Worm (Caenorhabditis elegans) whole organism, early embryonic: ENCODE data around the gene F19C6.4.

Experiments used
- aly-1 ChIP-seq: sonication (generic microtip); optimal IDR thresholded peaks from 2 replicates; lab custom pipeline; 2016; ENCODE audit warnings: missing genetic modification characterization, missing compliant biosample characterization
- ama-1 ChIP-seq: fragments of 150-350 bp; optimal IDR thresholded peaks from 2 replicates; lab custom pipeline; 2014
- ceh-13 ChIP-seq: fragments of 200-800 bp; sonication (Bioruptor generic); optimal IDR thresholded peaks from 2 replicates; lab custom pipeline; 2018; ENCODE audit warnings: mild to moderate bottlenecking, missing genetic modification characterization, missing compliant biosample characterization
- ceh-36 ChIP-seq: sonication (generic microtip); optimal IDR thresholded peaks from 2 replicates; lab custom pipeline; 2016; ENCODE audit warnings: missing genetic modification characterization, inconsistent platforms, missing compliant biosample characterization
- flt-1 ChIP-seq: fragments of 200-800 bp; sonication (Bioruptor generic); IDR thresholded peaks from 2 replicates; pipeline ENCODE4 v1.3.6; 2022; ENCODE audit warnings: missing genetic modification characterization, missing compliant biosample characterization
- hmg-4 ChIP-seq: fragments of 200-800 bp; sonication (Bioruptor generic); optimal IDR thresholded peaks from 2 replicates; lab custom pipeline; 2018; ENCODE audit warnings: mild to moderate bottlenecking, missing genetic modification characterization, missing compliant biosample characterization
- pes-1 ChIP-seq: fragments of 200-800 bp; sonication (Bioruptor generic); IDR thresholded peaks from 2 replicates; pipeline ENCODE4 v1.3.6; 2022; ENCODE audit warnings: missing genetic modification reagents, missing genetic modification characterization, missing compliant biosample characterization
- scrt-1 ChIP-seq: fragments of 200-800 bp; sonication (Bioruptor generic); IDR thresholded peaks from 2 replicates; pipeline ENCODE4 v1.3.6; 2022; ENCODE audit warnings: missing genetic modification characterization, missing compliant biosample characterization
- sea-1 ChIP-seq: fragments of 200-800 bp; sonication (Bioruptor generic); conservative IDR thresholded peaks from 2 replicates; pipeline ENCODE4 v1.3.6; 2022; ENCODE audit warnings: missing genetic modification characterization, missing compliant biosample characterization
- tbx-37 ChIP-seq: fragments of 200-800 bp; sonication (Bioruptor generic); conservative IDR thresholded peaks from 2 replicates; pipeline ENCODE4 v1.3.6; 2022; ENCODE audit warnings: missing genetic modification reagents, missing genetic modification characterization, missing compliant biosample characterization
- tra-4 ChIP-seq: sonication (generic microtip); optimal IDR thresholded peaks from 2 replicates; lab custom pipeline; 2017; ENCODE audit warnings: missing genetic modification characterization, missing compliant biosample characterization

DNA sequence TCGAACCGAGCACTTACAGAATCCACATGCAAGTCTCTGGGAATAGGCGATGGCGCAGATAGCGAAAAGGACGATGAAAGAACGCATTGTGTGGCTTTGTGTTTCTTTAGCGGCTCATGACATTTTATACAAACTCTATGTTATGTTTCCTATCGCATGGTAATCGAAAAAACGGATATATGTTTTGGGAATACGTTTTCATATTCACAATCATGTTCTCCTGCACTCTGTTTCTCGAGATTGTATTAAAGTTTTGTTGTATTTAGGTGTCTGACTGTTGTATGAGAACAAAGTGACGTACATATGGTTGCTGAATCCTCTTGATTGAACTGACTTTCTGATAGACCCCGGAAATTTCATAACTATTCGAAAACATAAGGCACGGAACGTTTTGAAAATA, 40.5 kb upstream of the F19C6.4 start, which contains the start of gene ZC373.2:
- TF ChIP-seq pes-1 (GFP tag; lab: Robert Waterston, UW) (no peak), tbx-37 (GFP tag; lab: Robert Waterston, UW) (no peak), aly-1 (tag; lab: Kevin White, UChicago) (no peak), ama-1 (no peak), ceh-36 (tag; lab: Kevin White, UChicago) (no peak), sea-1 (GFP tag; lab: Robert Waterston, UW) (no peak), tra-4 (tag; lab: Kevin White, UChicago) (no peak), hmg-4 (GFP tag; lab: Kevin White, UChicago) (no peak), ceh-13 (GFP tag; lab: Kevin White, UChicago) (no peak), scrt-1 (GFP tag; lab: Robert Waterston, UW) (no peak), flt-1 (GFP tag; lab: Robert Waterston, UW) (no peak)
